Worm (Caenorhabditis elegans) whole organism, L4 larva: Measurements from ENCODE around the gene C51E3.6.

Experiments
- Y5F2A.4 ChIP-seq: fragments of 200-800 bp; sonication (Bioruptor generic); optimal IDR thresholded peaks from 2 replicates; lab custom pipeline; 2018; ENCODE audit warnings: mild to moderate bottlenecking, missing genetic modification characterization, missing compliant biosample characterization
- dve-1 ChIP-seq: sonication (generic microtip); optimal IDR thresholded peaks from 2 replicates; lab custom pipeline; 2017; ENCODE audit warnings: antibody characterized with exemption, mild to moderate bottlenecking, missing genetic modification characterization, missing compliant biosample characterization; ENCODE audit not compliant: insufficient read depth
- egl-27 ChIP-seq: sonication (generic microtip); optimal IDR thresholded peaks from 3 replicates; lab custom pipeline; 2017; ENCODE audit warnings: missing biosample characterization, missing genetic modification reagents, missing genetic modification characterization
- hif-1 ChIP-seq, 2 experiments: sonication (generic microtip); optimal IDR thresholded peaks; 2 replicates each; lab custom pipeline; 2016 to 2017; ENCODE audit warnings: missing compliant biosample characterization in 2 of 2, missing genetic modification characterization in 2 of 2, missing genetic modification reagents in 2 of 2, missing genotype in 2 of 2, mild to moderate bottlenecking in 1 of 2

ce11 chrV:10173653-10174052 is 7.4 kb upstream of the C51E3.6 start, which contains the start of gene egl-3:
- TF ChIP-seq hif-1 (tag; optimal IDR thresholded peaks at IDR 0.05; lab: Kevin White, UChicago): no peak
- no peak for TF ChIP-seq Y5F2A.4 (GFP tag; lab: Kevin White, UChicago)
- no peak for TF ChIP-seq egl-27 (tag; lab: Kevin White, UChicago)
- no peak for TF ChIP-seq dve-1 (tag; lab: Kevin White, UChicago)
